Fruit fly (Drosophila melanogaster): Measurements from ENCODE around the gene ko.

ko gene

DNA sequence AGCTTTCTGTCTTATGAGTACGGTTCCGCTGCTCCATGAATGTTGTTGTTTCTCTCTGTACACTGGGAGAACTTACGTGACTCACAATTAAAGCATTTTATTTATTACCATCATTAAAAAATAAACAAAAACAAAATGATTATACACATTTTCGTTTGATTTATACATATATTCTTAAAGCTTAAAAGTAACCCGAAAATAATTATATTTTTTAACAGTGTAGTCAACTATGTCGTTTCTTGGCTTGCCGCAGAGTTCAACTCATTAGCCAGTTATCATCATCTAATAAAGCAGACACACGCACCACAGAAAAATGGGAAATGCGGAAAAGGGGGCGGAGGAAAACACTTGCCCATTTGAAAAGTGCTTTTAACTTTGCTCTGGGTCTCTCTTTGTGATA is 93.6 kb downstream of the ko start (continued):
- TF ChIP-seq CG9797 (GFP tag; optimal IDR thresholded peaks at IDR 0.05) (no peak), knrl (GFP tag; IDR thresholded peaks at IDR 0.05; ENCODE audit: partially characterized antibody) (no peak), CG11504 (tag; optimal IDR thresholded peaks at IDR 0.05) (peak; percentile 87), hb (GFP tag; IDR thresholded peaks at IDR 0.05; ENCODE audit: partially characterized antibody) (no peak), CG13624 (GFP tag; optimal IDR thresholded peaks at IDR 0.05) (peak; percentile 62), CG2120 (GFP tag; optimal IDR thresholded peaks at IDR 0.05) (peak; percentile 87), schlank (tag; optimal IDR thresholded peaks at IDR 0.05) (peak; percentile 48), tup (GFP tag; optimal IDR thresholded peaks at IDR 0.05) (no peak), CG4820 (GFP tag; optimal IDR thresholded peaks at IDR 0.05) (peak; percentile 63), CG30020 (tag; optimal IDR thresholded peaks at IDR 0.05) (peak; percentile 7), CG14860 (GFP tag; IDR thresholded peaks at IDR 0.05; ENCODE audit: partially characterized antibody) (no peak), CG6765 (GFP tag; optimal IDR thresholded peaks at IDR 0.05) (no peak), Xbp1 (GFP tag; optimal IDR thresholded peaks at IDR 0.05) (peak; percentile 81), CG10147 (GFP tag; optimal IDR thresholded peaks at IDR 0.05) (peak; percentile 71), CG16779 (GFP tag; IDR thresholded peaks at IDR 0.05) (no peak), ase (GFP tag; IDR thresholded peaks at IDR 0.05) (0 out of 3 replicates have a peak, but pooled peaks have one; percentile 32), sqz (GFP tag; optimal IDR thresholded peaks at IDR 0.05) (peak; percentile 40), CG17359 (tag; optimal IDR thresholded peaks at IDR 0.05) (peak; percentile 83), Poxn (GFP tag; IDR thresholded peaks at IDR 0.05) (peak; percentile 43), CG16863 (GFP tag; optimal IDR thresholded peaks at IDR 0.05) (peak; percentile 65), jumu (GFP tag; optimal IDR thresholded peaks at IDR 0.05) (peak; percentile 42), CG17829 (tag; optimal IDR thresholded peaks at IDR 0.05) (peak; percentile 85), Deaf1 (tag; optimal IDR thresholded peaks at IDR 0.05) (peak; percentile 62), cwo (GFP tag; optimal IDR thresholded peaks at IDR 0.05) (peak; percentile 57), danr (GFP tag; IDR thresholded peaks at IDR 0.05) (peak; percentile 49; the same call in 1 of the 2 replicates), Fer2 (tag; optimal IDR thresholded peaks at IDR 0.05) (peak; percentile 39), gcm2 (GFP tag; optimal IDR thresholded peaks at IDR 0.05) (no peak), Aef1 (GFP tag; IDR thresholded peaks at IDR 0.05) (peak; percentile 68), Six4 (GFP tag; optimal IDR thresholded peaks at IDR 0.05) (peak; percentile 54), ab (GFP tag; optimal IDR thresholded peaks at IDR 0.05) (no peak), ftz-f1 (GFP tag; optimal IDR thresholded peaks at IDR 0.05) (no peak), Ets65A (GFP tag) (peak; percentile 93), CG14667 (GFP tag; IDR thresholded peaks at IDR 0.05) (peak; percentile 49; the same call in 1 of the 2 replicates), pzg (GFP tag; optimal IDR thresholded peaks at IDR 0.05) (no peak), tgo (GFP tag; IDR thresholded peaks at IDR 0.05) (peak; percentile 58), Ptx1 (GFP tag; IDR thresholded peaks at IDR 0.05) (peak; percentile 71), zen (tag; optimal IDR thresholded peaks at IDR 0.05) (peak; percentile 61), nmo (GFP tag; optimal IDR thresholded peaks at IDR 0.05) (peak; percentile 86), CG12219 (GFP tag; optimal IDR thresholded peaks at IDR 0.05) (peak; percentile 67), Oaz (GFP tag; IDR thresholded peaks at IDR 0.05) (peak; percentile 56), Opbp (GFP tag; IDR thresholded peaks at IDR 0.05; ENCODE audit: partially characterized antibody) (no peak), CG18476 (GFP tag; optimal IDR thresholded peaks at IDR 0.05) (peak; percentile 58), prd (optimal IDR thresholded peaks at IDR 0.05) (no peak), prd (GFP tag; IDR thresholded peaks at IDR 0.05) (peak; percentile 79), Ravus (GFP tag; IDR thresholded peaks at IDR 0.05) (peak; percentile 18; the same call in 1 of the 2 replicates), CG11247 (GFP tag; IDR thresholded peaks at IDR 0.05) (peak; percentile 70), Fer3 (tag; optimal IDR thresholded peaks at IDR 0.05) (peak; percentile 78), CG17568 (GFP tag; optimal IDR thresholded peaks at IDR 0.05) (peak; percentile 73), sob (GFP tag; IDR thresholded peaks at IDR 0.05) (peak; percentile 75), ro (GFP tag; IDR thresholded peaks at IDR 0.05) (no peak), CG33213 (GFP tag; optimal IDR thresholded peaks at IDR 0.05) (peak; percentile 14)
